Worm (Caenorhabditis elegans): ENCODE results near the gene col-106.

col-106 gene

ce11 chrIV:1460686-1461085 is at the start of gene col-106:
TSS of gene col-106 (minus strand) at chrIV:1460786.
- no peak for TF ChIP-seq klf-2 (GFP tag; conservative IDR thresholded peaks at IDR 0.05)
- TF ChIP-seq ztf-29 (GFP tag; IDR thresholded peaks at IDR 0.05) = no peak
- no peak for TF ChIP-seq cog-1 (tag; optimal IDR thresholded peaks at IDR 0.05)
- no peak for TF ChIP-seq T22C8.4 (GFP tag; IDR thresholded peaks at IDR 0.05)
- TF ChIP-seq ztf-23 (GFP tag; IDR thresholded peaks at IDR 0.05) = no peak
- TF ChIP-seq flt-1 (GFP tag; IDR thresholded peaks at IDR 0.05) = no peak
- TF ChIP-seq tab-1 (GFP tag; IDR thresholded peaks at IDR 0.05) = no peak
- TF ChIP-seq ref-1 (GFP tag; conservative IDR thresholded peaks at IDR 0.05) = no peak
- no peak for TF ChIP-seq med-1 (GFP tag; optimal IDR thresholded peaks at IDR 0.05; ENCODE audit: insufficient read depth)

- TF ChIP-seq tab-1 (GFP tag; IDR thresholded peaks at IDR 0.05) = no peak
- no peak for TF ChIP-seq klf-2 (GFP tag; conservative IDR thresholded peaks at IDR 0.05)
Measured at ce11 chrIV:1510241-1510640, 49.7 kb upstream of the col-106 start, which contains the start of gene txt-4. TSS of gene txt-4 (plus strand) at chrIV:1510564.

ce11 chrIV:1497448-1497847 is 36.9 kb upstream of the col-106 start, which contains the start of gene hxk-3:
TSS of gene hxk-3 (plus strand) at chrIV:1497626.
- TF ChIP-seq ztf-23 (GFP tag; IDR thresholded peaks at IDR 0.05) (no peak), ref-1 (GFP tag; conservative IDR thresholded peaks at IDR 0.05) (peak; percentile 22; the same call in 1 of the 2 replicates)

DNA sequence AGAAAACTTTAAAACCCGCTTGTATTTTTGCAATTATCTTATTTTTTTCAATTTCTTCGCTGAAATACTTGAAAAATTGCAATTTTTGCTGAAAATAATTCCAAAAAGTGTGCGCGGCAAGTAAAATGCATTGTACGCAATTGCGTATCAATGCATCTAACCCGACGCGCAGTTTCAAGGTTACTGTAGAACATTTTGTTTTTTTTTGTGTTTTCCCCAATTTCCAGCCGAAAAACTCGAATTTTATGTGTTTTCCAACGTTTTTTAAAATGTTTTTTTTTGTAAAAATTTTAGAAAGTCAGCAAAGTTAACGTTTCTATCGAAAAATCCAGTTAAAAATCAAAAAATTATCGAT is 36.1 kb upstream of the col-106 start:
- TF ChIP-seq cog-1 (tag; optimal IDR thresholded peaks at IDR 0.05) = no peak
- TF ChIP-seq ref-1 (GFP tag; conservative IDR thresholded peaks at IDR 0.05) = no peak
- no peak for TF ChIP-seq ztf-23 (GFP tag; IDR thresholded peaks at IDR 0.05)
- no peak for TF ChIP-seq T22C8.4 (GFP tag; IDR thresholded peaks at IDR 0.05)
- TF ChIP-seq med-1 (GFP tag; optimal IDR thresholded peaks at IDR 0.05; ENCODE audit: insufficient read depth) = no peak
- TF ChIP-seq flt-1 (GFP tag; IDR thresholded peaks at IDR 0.05) = no peak
- no peak for TF ChIP-seq klf-2 (GFP tag; conservative IDR thresholded peaks at IDR 0.05)

DNA sequence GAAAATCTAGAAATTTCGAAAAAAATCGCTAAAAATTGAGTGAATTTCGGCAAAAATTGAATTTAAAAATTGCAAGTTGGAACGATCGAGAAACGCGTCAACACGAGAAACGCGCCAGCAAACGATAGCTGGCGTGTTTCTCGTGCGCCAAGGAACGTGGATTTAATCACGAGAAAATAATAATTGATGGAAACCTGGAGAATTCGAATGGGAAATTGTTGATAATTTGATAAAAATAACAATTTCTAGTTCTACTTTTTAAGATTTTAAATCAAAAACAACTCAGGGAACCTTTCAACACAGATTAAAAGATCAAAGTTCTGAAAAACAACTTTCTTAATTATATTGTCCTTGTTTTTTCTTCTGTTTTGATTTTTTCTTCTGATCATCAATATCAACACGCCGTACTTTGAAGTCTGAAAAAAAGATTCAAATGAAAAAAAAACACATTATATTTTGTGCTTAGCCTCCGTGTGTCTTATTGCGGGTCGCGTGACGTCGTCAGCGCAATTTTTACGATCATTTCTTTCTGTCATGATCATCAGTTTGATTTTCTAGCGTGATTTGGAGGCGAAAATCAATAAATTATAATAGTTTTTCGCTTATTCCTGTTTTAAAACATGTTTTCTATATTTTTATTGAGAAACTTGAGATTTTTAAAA is 35.6 kb upstream of the col-106 start, which contains the start of gene npp-20:
Gene npp-20 (minus strand): TSS at position 6 of the 662 bp plus-strand sequence.
- TF ChIP-seq klf-2 (GFP tag; conservative IDR thresholded peaks at IDR 0.05) = no peak
- TF ChIP-seq ztf-23 (GFP tag; IDR thresholded peaks at IDR 0.05) = no peak
- TF ChIP-seq cog-1 (tag; optimal IDR thresholded peaks at IDR 0.05) = no peak
- no peak for TF ChIP-seq med-1 (GFP tag; optimal IDR thresholded peaks at IDR 0.05; ENCODE audit: insufficient read depth)
- TF ChIP-seq T22C8.4 (GFP tag; IDR thresholded peaks at IDR 0.05) = no peak
- TF ChIP-seq ztf-29 (GFP tag; IDR thresholded peaks at IDR 0.05) = no peak

ce11 chrIV:1484968-1485474 is 24.4 kb upstream of the col-106 start, which contains the start of gene Y77E11A.16:
TSS of gene Y77E11A.16 (plus strand) at chrIV:1485424.
- no peak for TF ChIP-seq ztf-29 (GFP tag; IDR thresholded peaks at IDR 0.05)
- no peak for TF ChIP-seq tab-1 (GFP tag; IDR thresholded peaks at IDR 0.05)
- no peak for TF ChIP-seq T22C8.4 (GFP tag; IDR thresholded peaks at IDR 0.05)
- no peak for TF ChIP-seq cog-1 (tag; optimal IDR thresholded peaks at IDR 0.05)
- no peak for TF ChIP-seq flt-1 (GFP tag; IDR thresholded peaks at IDR 0.05)
- no peak for TF ChIP-seq klf-2 (GFP tag; conservative IDR thresholded peaks at IDR 0.05)
- TF ChIP-seq med-1 (GFP tag; optimal IDR thresholded peaks at IDR 0.05; ENCODE audit: insufficient read depth) = no peak
- TF ChIP-seq ref-1 (GFP tag; conservative IDR thresholded peaks at IDR 0.05) = no peak
- no peak for TF ChIP-seq ztf-23 (GFP tag; IDR thresholded peaks at IDR 0.05)

DNA sequence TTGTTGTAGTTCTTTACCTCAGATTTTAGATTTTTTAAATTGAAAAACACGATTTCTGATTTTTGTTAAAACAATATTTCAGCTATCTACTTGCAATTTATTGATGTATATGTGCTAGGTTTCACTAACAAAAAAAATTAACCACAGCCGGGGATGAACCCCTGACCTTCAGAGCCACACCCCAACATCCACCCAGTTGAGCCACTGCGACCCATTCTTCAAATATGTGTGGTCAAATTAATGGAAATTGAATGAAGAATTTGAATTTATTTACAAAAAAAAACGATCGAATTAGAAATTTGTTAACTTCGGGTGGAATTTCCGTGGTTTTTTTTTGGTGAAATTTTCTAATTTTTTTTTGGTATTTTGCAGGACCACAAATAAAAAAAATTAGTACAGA is 18.1 kb upstream of the col-106 start:
- TF ChIP-seq ztf-23 (GFP tag; IDR thresholded peaks at IDR 0.05) (no peak), med-1 (GFP tag; optimal IDR thresholded peaks at IDR 0.05; ENCODE audit: insufficient read depth) (no peak), ref-1 (GFP tag; conservative IDR thresholded peaks at IDR 0.05) (no peak), T22C8.4 (GFP tag; IDR thresholded peaks at IDR 0.05) (no peak), klf-2 (GFP tag; conservative IDR thresholded peaks at IDR 0.05) (no peak), cog-1 (tag; optimal IDR thresholded peaks at IDR 0.05) (no peak), tab-1 (GFP tag; IDR thresholded peaks at IDR 0.05) (no peak), flt-1 (GFP tag; IDR thresholded peaks at IDR 0.05) (no peak), ztf-29 (GFP tag; IDR thresholded peaks at IDR 0.05) (no peak)

DNA sequence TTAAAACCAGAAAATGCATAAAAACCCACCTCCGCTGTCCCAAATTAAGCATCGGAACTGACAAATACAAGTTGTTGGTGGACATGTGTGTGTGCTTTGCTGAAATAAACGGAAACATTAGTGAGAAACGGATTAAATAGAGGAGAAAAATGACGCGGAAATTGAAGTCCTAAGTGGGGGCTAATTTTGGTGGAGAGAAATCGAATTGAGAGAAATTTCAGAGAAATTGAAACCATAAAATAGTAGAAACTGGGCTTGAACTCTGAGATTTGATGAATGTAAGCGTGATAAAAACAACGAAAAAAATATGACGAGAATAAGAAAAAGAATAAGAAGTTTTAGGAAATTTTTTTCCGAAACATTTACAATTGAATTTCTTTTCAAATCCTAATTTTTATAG is 14.4 kb upstream of the col-106 start, which contains the start of gene Y77E11A.12:
Gene Y77E11A.12 (minus strand): TSS at position 101 of the 400 bp plus-strand sequence.
- TF ChIP-seq ztf-23 (GFP tag; IDR thresholded peaks at IDR 0.05) (no peak), tab-1 (GFP tag; IDR thresholded peaks at IDR 0.05) (no peak), med-1 (GFP tag; optimal IDR thresholded peaks at IDR 0.05; ENCODE audit: insufficient read depth) (no peak), ref-1 (GFP tag; conservative IDR thresholded peaks at IDR 0.05) (no peak), cog-1 (tag; optimal IDR thresholded peaks at IDR 0.05) (no peak), ztf-29 (GFP tag; IDR thresholded peaks at IDR 0.05) (no peak), flt-1 (GFP tag; IDR thresholded peaks at IDR 0.05) (no peak), klf-2 (GFP tag; conservative IDR thresholded peaks at IDR 0.05) (no peak), T22C8.4 (GFP tag; IDR thresholded peaks at IDR 0.05) (no peak)

ce11 chrIV:1472145-1472544 is 11.6 kb upstream of the col-106 start:
- TF ChIP-seq klf-2 (GFP tag; conservative IDR thresholded peaks at IDR 0.05) = no peak
- no peak for TF ChIP-seq cog-1 (tag; optimal IDR thresholded peaks at IDR 0.05)
- no peak for TF ChIP-seq flt-1 (GFP tag; IDR thresholded peaks at IDR 0.05)
- no peak for TF ChIP-seq ztf-29 (GFP tag; IDR thresholded peaks at IDR 0.05)
- no peak for TF ChIP-seq T22C8.4 (GFP tag; IDR thresholded peaks at IDR 0.05)
- no peak for TF ChIP-seq tab-1 (GFP tag; IDR thresholded peaks at IDR 0.05)
- no peak for TF ChIP-seq ztf-23 (GFP tag; IDR thresholded peaks at IDR 0.05)
- no peak for TF ChIP-seq ref-1 (GFP tag; conservative IDR thresholded peaks at IDR 0.05)
- TF ChIP-seq med-1 (GFP tag; optimal IDR thresholded peaks at IDR 0.05; ENCODE audit: insufficient read depth) = no peak

- TF ChIP-seq T22C8.4 (GFP tag; IDR thresholded peaks at IDR 0.05) (no peak), ref-1 (GFP tag; conservative IDR thresholded peaks at IDR 0.05) (no peak)
Measured at ce11 chrIV:1470364-1470763, 9.8 kb upstream of the col-106 start.
